Fruit fly (Drosophila melanogaster): Measurements from ENCODE around the gene Dip-C.
A peak's percentile ranks its signal among the peaks of the same experiment; 100 is the strongest.

Gene Dip-C

DNA sequence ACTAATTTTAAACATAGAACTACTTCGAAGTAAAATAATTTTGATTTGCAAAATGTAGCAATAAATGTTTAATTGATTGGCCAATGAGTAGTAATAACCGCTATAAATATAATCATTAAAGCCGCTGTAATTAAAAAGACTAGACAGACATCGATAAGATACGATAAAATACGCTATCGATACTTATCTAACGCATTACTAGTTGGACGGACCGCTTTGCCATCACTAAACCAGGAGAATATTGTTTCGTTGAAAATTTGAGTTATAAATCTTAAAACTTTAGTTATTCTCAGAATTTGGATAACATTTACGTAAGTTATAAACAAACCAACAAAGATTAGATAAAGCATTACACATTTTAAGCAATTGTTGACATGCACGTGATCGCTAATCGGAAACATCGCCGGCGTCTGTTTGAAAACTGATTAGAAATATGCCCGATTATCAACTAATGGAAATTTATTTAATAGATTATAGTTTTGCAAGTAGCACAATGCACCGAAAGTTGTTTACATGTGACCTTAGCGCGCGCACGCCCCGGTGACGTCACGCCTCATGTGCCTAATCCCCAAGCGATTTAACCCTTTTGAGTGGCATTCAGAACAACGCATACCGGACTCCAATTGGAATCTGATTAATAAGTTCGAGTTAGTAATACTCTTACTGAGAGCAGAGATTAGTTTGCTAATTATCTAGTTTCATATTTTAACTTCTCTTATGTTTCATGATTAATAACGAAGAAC is 26.0 kb upstream of the Dip-C start, which contains the start of gene Desat1 (continued):
- no peak for TF ChIP-seq CG12104 (GFP tag; optimal IDR thresholded peaks at IDR 0.05)
- TF ChIP-seq Dp (GFP tag; optimal IDR thresholded peaks at IDR 0.05): peak; percentile 58
- no peak for TF ChIP-seq HLHmδ (GFP tag; optimal IDR thresholded peaks at IDR 0.05)
- peak; percentile 81 for TF ChIP-seq tna (GFP tag; IDR thresholded peaks at IDR 0.05; ENCODE audit: partially characterized antibody)
- no peak for TF ChIP-seq luna (GFP tag; optimal IDR thresholded peaks at IDR 0.05)
- no peak for TF ChIP-seq Sox102F (GFP tag; optimal IDR thresholded peaks at IDR 0.05)
- TF ChIP-seq CG10366 (GFP tag; IDR thresholded peaks at IDR 0.05): no peak
- TF ChIP-seq CG10959 (GFP tag; IDR thresholded peaks at IDR 0.05): no peak
- TF ChIP-seq Ets97D (GFP tag; optimal IDR thresholded peaks at IDR 0.05): peak; percentile 51
- peak; percentile 82 for TF ChIP-seq inv (GFP tag; IDR thresholded peaks at IDR 0.05; ENCODE audit: partially characterized antibody)
- TF ChIP-seq CG2712 (tag; optimal IDR thresholded peaks at IDR 0.05): peak; percentile 38
- TF ChIP-seq hbn (GFP tag; IDR thresholded peaks at IDR 0.05; ENCODE audit: partially characterized antibody): peak; percentile 89
- no peak for TF ChIP-seq CG13775 (GFP tag; optimal IDR thresholded peaks at IDR 0.05)
- peak; percentile 20; the same call in 1 of the 2 replicates for TF ChIP-seq CG9932 (GFP tag; IDR thresholded peaks at IDR 0.05)
- no peak for TF ChIP-seq dm (GFP tag; optimal IDR thresholded peaks at IDR 0.05)
- TF ChIP-seq Atf6 (GFP tag; IDR thresholded peaks at IDR 0.05): no peak
- TF ChIP-seq ham (GFP tag; IDR thresholded peaks at IDR 0.05): no peak
- peak; percentile 79 for TF ChIP-seq hb (GFP tag; IDR thresholded peaks at IDR 0.05; ENCODE audit: partially characterized antibody)
- TF ChIP-seq CG4404 (GFP tag; IDR thresholded peaks at IDR 0.05): no peak
- peak; percentile 32 for TF ChIP-seq CG30020 (tag; optimal IDR thresholded peaks at IDR 0.05)
- TF ChIP-seq nerfin-2 (GFP tag; IDR thresholded peaks at IDR 0.05; ENCODE audit: partially characterized antibody): peak; percentile 77
- TF ChIP-seq CG12942 (GFP tag; optimal IDR thresholded peaks at IDR 0.05): no peak
- no peak for TF ChIP-seq croc (GFP tag; conservative IDR thresholded peaks at IDR 0.05)
- TF ChIP-seq MESR4 (GFP tag; optimal IDR thresholded peaks at IDR 0.05): peak; percentile 40
- peak; percentile 79 for TF ChIP-seq trem (tag; optimal IDR thresholded peaks at IDR 0.05)
- no peak for TF ChIP-seq Gug (GFP tag; IDR thresholded peaks at IDR 0.05)
- no peak for TF ChIP-seq CG9797 (GFP tag; optimal IDR thresholded peaks at IDR 0.05)
- no peak for TF ChIP-seq CG12744 (GFP tag; optimal IDR thresholded peaks at IDR 0.05)
- TF ChIP-seq CG17829 (tag; optimal IDR thresholded peaks at IDR 0.05): peak; percentile 15
- no peak for TF ChIP-seq PHDP (tag; optimal IDR thresholded peaks at IDR 0.05)
- peak; percentile 14 for TF ChIP-seq CG6765 (GFP tag; optimal IDR thresholded peaks at IDR 0.05)
- TF ChIP-seq gcm (GFP tag; optimal IDR thresholded peaks at IDR 0.05): peak; percentile 27
- no peak for TF ChIP-seq CG15011 (GFP tag; optimal IDR thresholded peaks at IDR 0.05)
- no peak for TF ChIP-seq CG5180 (GFP tag; optimal IDR thresholded peaks at IDR 0.05)
- no peak for TF ChIP-seq mirr (GFP tag; optimal IDR thresholded peaks at IDR 0.05)
- no peak for TF ChIP-seq gcm2 (GFP tag; optimal IDR thresholded peaks at IDR 0.05)
- TF ChIP-seq Dbx (GFP tag; IDR thresholded peaks at IDR 0.05): no peak
- no peak for TF ChIP-seq CG10274 (GFP tag; optimal IDR thresholded peaks at IDR 0.05)
- TF ChIP-seq Hand (GFP tag; optimal IDR thresholded peaks at IDR 0.05): no peak
- TF ChIP-seq esg (GFP tag; conservative IDR thresholded peaks at IDR 0.05): no peak
- peak; percentile 94 for TF ChIP-seq CG34224 (GFP tag; IDR thresholded peaks at IDR 0.05; ENCODE audit: partially characterized antibody)
- TF ChIP-seq slou (GFP tag; optimal IDR thresholded peaks at IDR 0.05): no peak
- TF ChIP-seq ewg (GFP tag; optimal IDR thresholded peaks at IDR 0.05): no peak
- TF ChIP-seq HLH4C (GFP tag; IDR thresholded peaks at IDR 0.05; ENCODE audit: partially characterized antibody): peak; percentile 89
- no peak for TF ChIP-seq pfk (GFP tag; optimal IDR thresholded peaks at IDR 0.05)
- no peak for TF ChIP-seq CG8765 (GFP tag; IDR thresholded peaks at IDR 0.05)
- TF ChIP-seq crol (GFP tag; IDR thresholded peaks at IDR 0.05): no peak
- TF ChIP-seq kni (GFP tag; optimal IDR thresholded peaks at IDR 0.05): no peak
- TF ChIP-seq her (GFP tag; optimal IDR thresholded peaks at IDR 0.05): no peak
